Worm (Caenorhabditis elegans): ENCODE results near the gene ZC196.4.
"Not testable (repeated sequence)": the region's sequence is repeated elsewhere in the genome, so short reads cannot be mapped to it uniquely, and the experiment has no call there.

- not testable (repeated sequence) for TF ChIP-seq scrt-1 (GFP tag; IDR thresholded peaks at IDR 0.05); ama-1 (optimal IDR thresholded peaks at IDR 0.05); tbx-11 (GFP tag; IDR thresholded peaks at IDR 0.05); ets-7 (tag; optimal IDR thresholded peaks at IDR 0.05); B0310.2 (tag; optimal IDR thresholded peaks at IDR 0.05); hnd-1 (tag; optimal IDR thresholded peaks at IDR 0.05)
Observed at ce11 chrV:8726228-8726627, 6.7 kb upstream of the ZC196.4 start, which contains the start of gene droe-8.

Measured in whole organism, early embryonic.